Comparison of ENCODE assay signal across 1 fruit fly cellular context in the genomic region with DNA sequence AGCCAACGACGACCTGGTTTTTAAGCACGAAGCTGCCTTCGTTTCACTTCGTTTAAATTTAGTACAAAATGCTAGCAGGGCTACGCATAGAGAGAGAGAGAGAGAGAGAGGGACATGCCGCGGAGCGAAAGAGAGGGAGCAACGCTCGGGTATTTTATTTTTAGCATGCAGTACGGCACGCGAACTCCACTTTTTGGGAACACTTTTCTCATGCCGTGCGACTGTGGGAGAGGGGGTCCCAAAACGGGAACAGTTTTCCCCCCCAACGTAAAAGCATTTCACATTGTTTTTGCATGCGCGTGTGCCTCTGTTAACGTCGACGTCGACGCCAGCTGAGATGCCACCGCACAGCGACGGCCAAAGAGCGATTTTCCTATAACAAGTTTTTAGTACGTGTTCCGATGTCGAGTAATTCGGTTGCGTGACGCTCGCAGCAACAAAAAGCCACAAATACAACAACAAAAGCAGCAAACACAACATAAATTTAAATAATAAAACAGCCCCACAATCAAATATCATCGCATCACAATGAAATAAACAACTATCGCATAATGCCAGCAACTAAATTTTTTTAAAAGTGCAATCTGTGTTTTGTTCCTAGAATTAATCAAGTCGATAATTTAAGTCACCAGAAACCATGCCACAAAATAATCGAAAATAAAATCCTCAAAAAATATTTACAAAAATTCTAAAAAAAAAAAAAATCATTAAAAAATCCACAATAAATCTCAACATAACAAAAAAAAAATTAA.
TF ChIP-seq lines count a peak whose summit lies in the region.

No protein-coding gene starts in this region.

TF ChIP-seq in whole organism, embryonic, 481 proteins besides CTCF, POLR2A, EP300 and RAD21 (continued from another document):
- TF ChIP-seq Trl (optimal IDR thresholded peaks at IDR 0.05; lab: Kevin White, UChicago), result peak; percentile 50 to 58
- no peak for TF ChIP-seq Trl (GFP tag; optimal IDR thresholded peaks at IDR 0.05; lab: Kevin White, UChicago)
- no peak for TF ChIP-seq CG14441 (GFP tag; IDR thresholded peaks at IDR 0.05; lab: Robert Waterston, UW)
- peak; percentile 36 for TF ChIP-seq sens (GFP tag; lab: Kevin White, UChicago)
- TF ChIP-seq oc (tag; optimal IDR thresholded peaks at IDR 0.05; lab: Kevin White, UChicago), result no peak
- peak; percentile 36 for TF ChIP-seq abd-A (tag; optimal IDR thresholded peaks at IDR 0.05; lab: Kevin White, UChicago)
- no peak for TF ChIP-seq CG16815 (GFP tag; optimal IDR thresholded peaks at IDR 0.05; lab: Kevin White, UChicago)
- TF ChIP-seq Deaf1 (tag; optimal IDR thresholded peaks at IDR 0.05; lab: Kevin White, UChicago), result peak; percentile 98
- no peak for TF ChIP-seq Atf-2 (GFP tag; optimal IDR thresholded peaks at IDR 0.05; lab: Kevin White, UChicago)
- no peak for TF ChIP-seq CG9215 (GFP tag; IDR thresholded peaks at IDR 0.05; lab: Robert Waterston, UW)
- TF ChIP-seq ken (GFP tag; IDR thresholded peaks at IDR 0.05; lab: Robert Waterston, UW), result 0 out of 3 replicates have a peak, but pooled peaks have one; percentile 47
- no peak for TF ChIP-seq bsh (GFP tag; optimal IDR thresholded peaks at IDR 0.05; lab: Kevin White, UChicago)
- TF ChIP-seq ERR (GFP tag; optimal IDR thresholded peaks at IDR 0.05; lab: Kevin White, UChicago), result no peak
- TF ChIP-seq ttk (GFP tag; IDR thresholded peaks at IDR 0.05; lab: Robert Waterston, UW), result no peak
- TF ChIP-seq Pdp1 (GFP tag; optimal IDR thresholded peaks at IDR 0.05; lab: Kevin White, UChicago), result peak in 1 of 2 experiments; percentile 24
- TF ChIP-seq da (GFP tag; optimal IDR thresholded peaks at IDR 0.05; lab: Kevin White, UChicago), result no peak
- no peak for TF ChIP-seq CG11560 (tag; IDR thresholded peaks at IDR 0.05; lab: Robert Waterston, UW)
TF ChIP-seq in whole organism, embryonic: peak in this region for 31.
